Fruit fly (Drosophila melanogaster) whole organism, embryonic: ENCODE measurements around the gene CG32075.

Experiments
- Abd-B ChIP-seq: fragments of 200-800 bp; sonication (Bioruptor generic); optimal IDR thresholded peaks from 2 replicates; lab custom pipeline; 2018; ENCODE audit warnings: missing biosample characterization, mild to moderate bottlenecking, missing genetic modification characterization, moderate library complexity
- Antp ChIP-seq: fragments of 200-800 bp; sonication (Bioruptor generic); optimal IDR thresholded peaks from 3 replicates; lab custom pipeline; 2016; ENCODE audit warnings: missing biosample characterization, missing genetic modification characterization
- CG10321 ChIP-seq: fragments of 200-800 bp; sonication (Bioruptor generic); IDR thresholded peaks from 2 replicates; pipeline ENCODE4 v1.3.6; 2022; ENCODE audit warnings: missing biosample characterization, missing genetic modification characterization
- CG10462 ChIP-seq: fragments of 200-800 bp; sonication (Bioruptor generic); optimal IDR thresholded peaks from 2 replicates; lab custom pipeline; 2016; ENCODE audit warnings: missing biosample characterization, missing genetic modification characterization
- CG10654 ChIP-seq: fragments of 200-800 bp; sonication (Bioruptor generic); optimal IDR thresholded peaks from 2 replicates; lab custom pipeline; 2016; ENCODE audit warnings: missing biosample characterization, missing genetic modification characterization
- CG11398 ChIP-seq: fragments of 200-800 bp; sonication (Bioruptor generic); optimal IDR thresholded peaks from 2 replicates; lab custom pipeline; 2016; ENCODE audit warnings: missing biosample characterization, missing genetic modification characterization
- CG11696 ChIP-seq: fragments of 200-800 bp; sonication (Bioruptor generic); IDR thresholded peaks from 2 replicates; pipeline ENCODE4 v1.3.6; 2022; ENCODE audit warnings: missing biosample characterization, missing genetic modification characterization
- CG12155 ChIP-seq: fragments of 200-800 bp; sonication (Bioruptor generic); optimal IDR thresholded peaks from 3 replicates; lab custom pipeline; 2016; ENCODE audit warnings: missing biosample characterization, missing genetic modification characterization
- CG12769 ChIP-seq: fragments of 200-800 bp; sonication (Bioruptor generic); optimal IDR thresholded peaks from 2 replicates; lab custom pipeline; 2019; ENCODE audit warnings: missing biosample characterization, mild to moderate bottlenecking, missing genetic modification characterization, moderate library complexity
- CG15479 ChIP-seq: fragments of 200-800 bp; sonication (Bioruptor generic); optimal IDR thresholded peaks from 3 replicates; lab custom pipeline; 2019; ENCODE audit warnings: missing biosample characterization, mild to moderate bottlenecking, missing genetic modification characterization, moderate library complexity
- CG17802 ChIP-seq: fragments of 200-800 bp; sonication (Bioruptor generic); optimal IDR thresholded peaks from 2 replicates; lab custom pipeline; 2018; ENCODE audit warnings: missing biosample characterization, mild to moderate bottlenecking, missing genetic modification characterization, moderate library complexity
- CG2202 ChIP-seq: fragments of 200-800 bp; sonication (Bioruptor generic); optimal IDR thresholded peaks from 2 replicates; lab custom pipeline; 2018; ENCODE audit warnings: missing biosample characterization, mild to moderate bottlenecking, missing genetic modification characterization
- CG30020 ChIP-seq: fragments of 200-800 bp; optimal IDR thresholded peaks from 2 replicates; lab custom pipeline; 2019; ENCODE audit warnings: missing biosample characterization, mild to moderate bottlenecking, missing genetic modification characterization, moderate library complexity
- CG30431 ChIP-seq: fragments of 200-800 bp; sonication (Bioruptor generic); optimal IDR thresholded peaks from 2 replicates; lab custom pipeline; 2017; ENCODE audit warnings: missing biosample characterization, missing genetic modification characterization
- CG3281 ChIP-seq: fragments of 200-800 bp; sonication (Bioruptor generic); optimal IDR thresholded peaks from 3 replicates; lab custom pipeline; 2017; ENCODE audit warnings: missing biosample characterization, mild to moderate bottlenecking, missing genetic modification characterization
- CG42726 ChIP-seq: fragments of 200-800 bp; sonication (Bioruptor generic); IDR thresholded peaks from 2 replicates; pipeline ENCODE4 v1.3.6; 2022; ENCODE audit warnings: missing biosample characterization, missing genetic modification characterization; ENCODE audit not compliant: partially characterized antibody
- CG4404 ChIP-seq: fragments of 200-800 bp; sonication (Bioruptor generic); IDR thresholded peaks from 2 replicates; pipeline ENCODE4 v1.3.6; 2022; ENCODE audit warnings: missing biosample characterization, missing genetic modification characterization
- CG4820 ChIP-seq: fragments of 200-800 bp; sonication (Bioruptor generic); optimal IDR thresholded peaks from 3 replicates; lab custom pipeline; 2016; ENCODE audit warnings: missing biosample characterization, missing genetic modification characterization
- CG5245 ChIP-seq: fragments of 200-800 bp; sonication (Bioruptor generic); optimal IDR thresholded peaks from 3 replicates; lab custom pipeline; 2016; ENCODE audit warnings: missing biosample characterization, missing genetic modification characterization
- CG6791 ChIP-seq: fragments of 200-800 bp; sonication (Bioruptor generic); IDR thresholded peaks from 3 replicates; pipeline ENCODE4 v1.3.6; 2022; ENCODE audit warnings: missing biosample characterization, missing genetic modification characterization; ENCODE audit not compliant: partially characterized antibody
- CG8290 ChIP-seq, 3 experiments: fragments of 200-800 bp; sonication (Bioruptor generic); optimal IDR thresholded peaks; 2 replicates each; lab custom pipeline; 2016 to 2019; ENCODE audit warnings: missing biosample characterization in 3 of 3, missing genetic modification characterization in 3 of 3, mild to moderate bottlenecking in 2 of 3, moderate library complexity in 1 of 3
- CG9437 ChIP-seq: fragments of 200-800 bp; sonication (Bioruptor generic); optimal IDR thresholded peaks from 2 replicates; lab custom pipeline; 2018; ENCODE audit warnings: missing biosample characterization, mild to moderate bottlenecking, missing genetic modification characterization
- CG9932 ChIP-seq: fragments of 200-800 bp; sonication (Bioruptor generic); IDR thresholded peaks from 2 replicates; pipeline ENCODE4 v1.3.6; 2022; ENCODE audit warnings: missing biosample characterization, missing genetic modification characterization
- CrebB ChIP-seq: fragments of 200-800 bp; sonication (Bioruptor generic); optimal IDR thresholded peaks from 3 replicates; lab custom pipeline; 2018; ENCODE audit warnings: missing biosample characterization, mild to moderate bottlenecking, missing genetic modification characterization
- D19A ChIP-seq: fragments of 200-800 bp; optimal IDR thresholded peaks from 3 replicates; lab custom pipeline; 2019; ENCODE audit warnings: missing biosample characterization, mild to moderate bottlenecking, missing genetic modification characterization, moderate library complexity
- Dbx ChIP-seq: fragments of 200-800 bp; sonication (Bioruptor generic); IDR thresholded peaks from 3 replicates; pipeline ENCODE4 v1.3.6; 2022; ENCODE audit warnings: missing biosample characterization, missing genetic modification characterization
- Deaf1 ChIP-seq: fragments of 200-800 bp; optimal IDR thresholded peaks from 3 replicates; lab custom pipeline; 2019; ENCODE audit warnings: missing biosample characterization, mild to moderate bottlenecking, missing genetic modification characterization, moderate library complexity
- E2f2 ChIP-seq: fragments of 200-800 bp; sonication (Bioruptor generic); IDR thresholded peaks from 2 replicates; pipeline ENCODE4 v1.3.6; 2022; ENCODE audit warnings: missing biosample characterization, missing genetic modification characterization
- Fer3 ChIP-seq: fragments of 200-800 bp; sonication (Bioruptor generic); optimal IDR thresholded peaks from 2 replicates; lab custom pipeline; 2018; ENCODE audit warnings: missing biosample characterization, mild to moderate bottlenecking, missing genetic modification characterization, moderate library complexity
- Gug ChIP-seq: fragments of 200-800 bp; sonication (Bioruptor generic); IDR thresholded peaks from 4 replicates; pipeline ENCODE4 v1.3.6; 2022; ENCODE audit warnings: missing biosample characterization, missing genetic modification characterization
- H2.0 ChIP-seq: fragments of 200-800 bp; sonication (Bioruptor generic); IDR thresholded peaks from 2 replicates; pipeline ENCODE4 v1.3.6; 2022; ENCODE audit warnings: missing biosample characterization, missing genetic modification characterization
- Jarid2 ChIP-seq: fragments of 200-800 bp; sonication (Bioruptor generic); optimal IDR thresholded peaks from 3 replicates; lab custom pipeline; 2017; ENCODE audit warnings: mild to moderate bottlenecking, missing biosample characterization, missing genetic modification reagents, missing genetic modification characterization
- Max ChIP-seq: fragments of 200-800 bp; sonication (Bioruptor generic); optimal IDR thresholded peaks from 2 replicates; lab custom pipeline; 2016; ENCODE audit warnings: missing biosample characterization, mild to moderate bottlenecking, missing genetic modification characterization
- NC2α ChIP-seq: fragments of 200-800 bp; sonication (Bioruptor generic); optimal IDR thresholded peaks from 2 replicates; lab custom pipeline; 2016; ENCODE audit warnings: missing biosample characterization, missing genetic modification characterization
- NfI ChIP-seq: fragments of 200-800 bp; sonication (Bioruptor generic); optimal IDR thresholded peaks from 3 replicates; lab custom pipeline; 2018; ENCODE audit warnings: missing biosample characterization, mild to moderate bottlenecking, missing genetic modification characterization, moderate library complexity
- TFAM ChIP-seq: fragments of 200-800 bp; sonication (Bioruptor generic); optimal IDR thresholded peaks from 2 replicates; lab custom pipeline; 2017; ENCODE audit warnings: missing biosample characterization, missing genetic modification characterization, inconsistent platforms
- abd-A ChIP-seq: fragments of 200-800 bp; sonication (Bioruptor generic); optimal IDR thresholded peaks from 3 replicates; lab custom pipeline; 2019; ENCODE audit warnings: missing biosample characterization, mild to moderate bottlenecking, missing genetic modification characterization, moderate library complexity
- bab2 ChIP-seq: fragments of 200-800 bp; sonication (Bioruptor generic); optimal IDR thresholded peaks from 2 replicates; lab custom pipeline; 2016; ENCODE audit warnings: missing biosample characterization, missing genetic modification characterization
- disco-r ChIP-seq: fragments of 200-800 bp; sonication (Bioruptor generic); optimal IDR thresholded peaks from 2 replicates; lab custom pipeline; 2016; ENCODE audit warnings: missing biosample characterization, missing genetic modification characterization
- inv ChIP-seq: fragments of 200-800 bp; sonication (Bioruptor generic); IDR thresholded peaks from 2 replicates; pipeline ENCODE4 v1.3.6; 2022; ENCODE audit warnings: missing biosample characterization, missing genetic modification characterization; ENCODE audit not compliant: partially characterized antibody
- jing ChIP-seq: fragments of 200-800 bp; sonication (Bioruptor generic); optimal IDR thresholded peaks from 2 replicates; lab custom pipeline; 2018; ENCODE audit warnings: missing biosample characterization, mild to moderate bottlenecking, missing genetic modification characterization
- kay ChIP-seq: fragments of 200-800 bp; sonication (Bioruptor generic); optimal IDR thresholded peaks from 2 replicates; lab custom pipeline; 2016; ENCODE audit warnings: missing biosample characterization, missing genetic modification characterization
- mirr ChIP-seq: fragments of 200-800 bp; sonication (Bioruptor generic); optimal IDR thresholded peaks from 3 replicates; lab custom pipeline; 2018; ENCODE audit warnings: missing biosample characterization, mild to moderate bottlenecking, missing genetic modification characterization
- pho ChIP-seq: fragments of 200-800 bp; sonication (Bioruptor generic); optimal IDR thresholded peaks from 2 replicates; lab custom pipeline; 2016; ENCODE audit warnings: missing biosample characterization, missing genetic modification characterization
- prd ChIP-seq, 3 experiments: fragments of >200 bp in 2 of 3; fragments of 200-800 bp in 1 of 3; sonication (Bioruptor generic) in 1 of 3; optimal IDR thresholded peaks in 2 of 3; IDR thresholded peaks in 1 of 3; 2 replicates in 2 of 3; 3 replicates in 1 of 3; pipeline versions ENCODE4 v1.3.6 to Lab custom; 2017 to 2022; ENCODE audit warnings: missing biosample characterization in 1 of 3, missing genetic modification characterization in 1 of 3
- sim ChIP-seq: fragments of 200-800 bp; sonication (Bioruptor generic); IDR thresholded peaks from 2 replicates; pipeline ENCODE4 v1.3.6; 2022; ENCODE audit warnings: missing biosample characterization, missing genetic modification characterization
- sisA ChIP-seq: fragments of 200-800 bp; sonication (Bioruptor generic); IDR thresholded peaks from 2 replicates; pipeline ENCODE4 v1.3.6; 2022; ENCODE audit warnings: missing biosample characterization, missing genetic modification characterization
- sqz ChIP-seq: fragments of 200-800 bp; sonication (Bioruptor generic); optimal IDR thresholded peaks from 3 replicates; lab custom pipeline; 2018; ENCODE audit warnings: missing biosample characterization, mild to moderate bottlenecking, missing genetic modification characterization
- ttk ChIP-seq: fragments of 200-800 bp; sonication (Bioruptor generic); IDR thresholded peaks from 2 replicates; pipeline ENCODE4 v2.1.2; 2022; ENCODE audit warnings: missing biosample characterization, missing genetic modification characterization
- vvl ChIP-seq: fragments of 200-800 bp; sonication (Bioruptor generic); IDR thresholded peaks from 2 replicates; pipeline ENCODE4 v1.3.6; 2022; ENCODE audit warnings: missing biosample characterization, missing genetic modification characterization

Gene CG32075

DNA sequence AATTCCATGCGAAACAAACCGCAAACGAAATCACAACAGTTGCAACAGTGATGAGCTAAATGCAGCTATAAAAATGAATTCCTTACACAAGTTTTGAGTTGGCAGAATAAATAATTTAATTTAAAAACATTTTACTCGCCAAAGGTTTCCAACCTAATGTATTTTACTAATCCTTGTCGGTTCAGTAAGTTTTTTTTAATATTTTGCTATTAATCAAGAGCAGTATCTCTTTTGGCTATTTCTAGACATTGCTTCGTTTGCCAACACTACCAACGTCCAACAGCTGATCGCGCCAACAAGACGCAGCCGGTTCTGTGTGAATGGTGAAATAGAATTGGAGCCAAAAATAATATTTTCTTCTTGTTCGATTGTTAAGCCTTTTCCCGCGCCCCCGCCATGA, at the start of gene CG32075, which contains the start of the genes CG45101 and SuUR (continued):
- TF ChIP-seq CG9437 (GFP tag; lab: Kevin White, UChicago): peak; percentile 69
- peak; percentile 12 for TF ChIP-seq Jarid2 (GFP tag; lab: Kevin White, UChicago)
- TF ChIP-seq sim: no peak
- peak; percentile 91 for TF ChIP-seq Dbx (GFP tag; lab: Robert Waterston, UW)
- TF ChIP-seq disco-r: peak; percentile 51
- TF ChIP-seq CG10321: no peak
- peak; percentile 92 for TF ChIP-seq sisA (GFP tag; lab: Robert Waterston, UW)
- peak; percentile 84 for TF ChIP-seq Gug (GFP tag; lab: Robert Waterston, UW)
- TF ChIP-seq abd-A (tag; lab: Kevin White, UChicago): no peak
- TF ChIP-seq kay: peak; percentile 78
- TF ChIP-seq CG12769 (tag; lab: Kevin White, UChicago): peak; percentile 81
- TF ChIP-seq NfI (GFP tag; lab: Kevin White, UChicago): peak; percentile 91
- TF ChIP-seq CG30431 (GFP tag; lab: Kevin White, UChicago): peak; percentile 81
- TF ChIP-seq CG15479 (GFP tag; lab: Kevin White, UChicago): no peak
- TF ChIP-seq Deaf1: peak; percentile 38
- peak; percentile 61 for TF ChIP-seq CG30020 (tag; lab: Kevin White, UChicago)
- peak; percentile 41; the same call in 1 of the 2 replicates for TF ChIP-seq CG11696
- TF ChIP-seq bab2 (GFP tag; lab: Kevin White, UChicago): peak; percentile 92
- TF ChIP-seq CG11398 (GFP tag; lab: Kevin White, UChicago): peak; percentile 46
- peak; percentile 91 for TF ChIP-seq vvl (GFP tag; lab: Robert Waterston, UW)
- TF ChIP-seq CrebB (tag; lab: Kevin White, UChicago): peak; percentile 58
- TF ChIP-seq CG9932: peak; percentile 94
- peak; percentile 90 for TF ChIP-seq H2.0 (GFP tag; lab: Robert Waterston, UW)
- peak; percentile 81 for TF ChIP-seq ttk (GFP tag; lab: Robert Waterston, UW)
- TF ChIP-seq inv: no peak
- peak; percentile 65 for TF ChIP-seq CG5245 (GFP tag; lab: Kevin White, UChicago)
- peak; percentile 68 for TF ChIP-seq D19A
- peak; percentile 67 for TF ChIP-seq CG10654 (GFP tag; lab: Kevin White, UChicago)
- peak; percentile 84 for TF ChIP-seq Antp (GFP tag; lab: Kevin White, UChicago)
- TF ChIP-seq prd (optimal IDR thresholded peaks at IDR 0.05; lab: Kevin White, UChicago): no peak
- TF ChIP-seq prd (GFP tag; IDR thresholded peaks at IDR 0.05; lab: Robert Waterston, UW): peak; percentile 95
- peak; percentile 74 for TF ChIP-seq Fer3 (tag; lab: Kevin White, UChicago)
- peak; percentile 89 for TF ChIP-seq CG12155 (GFP tag; lab: Kevin White, UChicago)
- peak; percentile 78 for TF ChIP-seq CG4820
- TF ChIP-seq jing: peak; percentile 67
- TF ChIP-seq TFAM (GFP tag; lab: Kevin White, UChicago): no peak
- peak; percentile 89 for TF ChIP-seq Abd-B (GFP tag; lab: Kevin White, UChicago)
- peak; percentile 18 for TF ChIP-seq sqz (GFP tag; lab: Kevin White, UChicago)
- TF ChIP-seq CG4404 (GFP tag; lab: Robert Waterston, UW): peak; percentile 77
- TF ChIP-seq Max (GFP tag; lab: Kevin White, UChicago): peak; percentile 93
- TF ChIP-seq NC2α (GFP tag; lab: Kevin White, UChicago): peak; percentile 70
- peak; percentile 79 for TF ChIP-seq CG8290 (GFP tag; optimal IDR thresholded peaks at IDR 0.05; lab: Kevin White, UChicago)
- peak; percentile 6 to 43 for TF ChIP-seq CG8290 (tag; optimal IDR thresholded peaks at IDR 0.05; lab: Kevin White, UChicago)
- TF ChIP-seq CG3281 (GFP tag; lab: Kevin White, UChicago): peak; percentile 72
- peak; percentile 5 for TF ChIP-seq mirr (GFP tag; lab: Kevin White, UChicago)
- TF ChIP-seq CG2202: peak; percentile 59
- peak; percentile 66 for TF ChIP-seq CG17802 (tag; lab: Kevin White, UChicago)
- TF ChIP-seq pho (GFP tag; lab: Kevin White, UChicago): peak; percentile 93
- TF ChIP-seq CG10462 (GFP tag; lab: Kevin White, UChicago): peak; percentile 76
- peak; percentile 78 for TF ChIP-seq E2f2 (GFP tag; lab: Robert Waterston, UW)
- no peak for TF ChIP-seq CG42726 (GFP tag; lab: Robert Waterston, UW)
- TF ChIP-seq CG6791 (GFP tag; lab: Robert Waterston, UW): no peak
